Fruit fly (Drosophila melanogaster) whole organism, adult: ENCODE results near the gene CG4854.

Experiments
- CG12768 ChIP-seq: fragments of 200-800 bp; sonication (Bioruptor generic); optimal IDR thresholded peaks from 2 replicates; lab custom pipeline; 2017; ENCODE audit warnings: missing biosample characterization, missing genetic modification characterization, mild to moderate bottlenecking, moderate library complexity, missing genetic modification reagents
- Clk ChIP-seq: fragments of 200-800 bp; sonication (Bioruptor generic); optimal IDR thresholded peaks from 2 replicates; lab custom pipeline; 2017; ENCODE audit warnings: missing biosample characterization, missing genetic modification characterization

- TF ChIP-seq Clk (no peak), CG12768 (no peak)
Measured at dm6 chr3R:20012688-20013087, 15.2 kb upstream of the CG4854 start.
